Worm (Caenorhabditis elegans) whole organism, L1 larva: Measurements from ENCODE around the gene tba-9.
A peak's percentile ranks its signal among the peaks of the same experiment; 100 is the strongest.

ENCODE experiments used
- C34B4.2 ChIP-seq: sonication (generic microtip); optimal IDR thresholded peaks from 2 replicates; lab custom pipeline; 2017; ENCODE audit warnings: mild to moderate bottlenecking, missing genetic modification characterization, missing compliant biosample characterization
- F16B12.6 ChIP-seq: fragments of 150-350 bp; optimal IDR thresholded peaks from 2 replicates; lab custom pipeline; 2014; ENCODE audit warnings: missing biosample characterization, missing genetic modification characterization
- Y116A8C.19 ChIP-seq: sonication (generic microtip); optimal IDR thresholded peaks from 2 replicates; lab custom pipeline; 2016; ENCODE audit warnings: missing compliant biosample characterization, missing genetic modification characterization, borderline replicate concordance
- aha-1 ChIP-seq: fragments of 150-350 bp; optimal IDR thresholded peaks from 2 replicates; lab custom pipeline; 2014; ENCODE audit warnings: missing biosample characterization, missing genetic modification characterization
- alr-1 ChIP-seq: fragments of 200-800 bp; sonication (Bioruptor generic); optimal IDR thresholded peaks from 2 replicates; lab custom pipeline; 2018; ENCODE audit warnings: borderline replicate concordance, mild to moderate bottlenecking, missing genetic modification characterization, missing compliant biosample characterization
- ama-1 ChIP-seq: fragments of 150-350 bp; optimal IDR thresholded peaks from 2 replicates; lab custom pipeline; 2014
- ceh-63 ChIP-seq: fragments of 200-800 bp; sonication (Bioruptor generic); optimal IDR thresholded peaks from 2 replicates; lab custom pipeline; 2018; ENCODE audit warnings: mild to moderate bottlenecking, missing genetic modification characterization, missing compliant biosample characterization
- efl-1 ChIP-seq, 4 experiments: fragments of 150-350 bp; optimal IDR thresholded peaks in 3 of 4; peaks in 1 of 4; 1 replicate in 1 of 4; 2 replicates in 3 of 4; lab custom pipeline; 2014; ENCODE audit warnings: missing biosample characterization in 2 of 4, missing genetic modification characterization in 2 of 4, missing genetic modification reagents in 2 of 4
- egl-27 ChIP-seq, 2 experiments: fragments of 150-350 bp in 1 of 2; sonication (generic microtip); optimal IDR thresholded peaks; 3 replicates each; lab custom pipeline; 2017 to 2018; ENCODE audit warnings: missing biosample characterization in 2 of 2, missing genetic modification characterization in 2 of 2, missing genetic modification reagents in 2 of 2
- elt-2 ChIP-seq: sonication (generic microtip); optimal IDR thresholded peaks from 2 replicates; lab custom pipeline; 2016; ENCODE audit warnings: missing genetic modification characterization, mild to moderate bottlenecking, inconsistent platforms, missing compliant biosample characterization, missing genetic modification reagents
- elt-3 ChIP-seq, 6 experiments: fragments of 150-350 bp in 1 of 6; sonication (generic microtip); optimal IDR thresholded peaks; 2 replicates each; lab custom pipeline; 2017 to 2018; ENCODE audit warnings: missing biosample characterization in 6 of 6, missing genetic modification characterization in 6 of 6, inconsistent platforms in 1 of 6
- ets-5 ChIP-seq: fragments of 200-800 bp; sonication (Bioruptor generic); IDR thresholded peaks from 2 replicates; pipeline ENCODE4 v1.3.6; 2022; ENCODE audit warnings: missing genetic modification characterization, missing compliant biosample characterization
- fkh-10 ChIP-seq: sonication (generic microtip); optimal IDR thresholded peaks from 2 replicates; lab custom pipeline; 2017; ENCODE audit warnings: missing biosample characterization, missing genetic modification reagents, missing genetic modification characterization
- fkh-8 ChIP-seq: sonication (generic microtip); optimal IDR thresholded peaks from 2 replicates; lab custom pipeline; 2016; ENCODE audit warnings: mild to moderate bottlenecking, missing genetic modification characterization, missing compliant biosample characterization
- hpl-2 ChIP-seq: fragments of 150-350 bp; optimal IDR thresholded peaks from 2 replicates; lab custom pipeline; 2014; ENCODE audit warnings: missing biosample characterization, missing genetic modification reagents, missing genetic modification characterization
- jun-1 ChIP-seq: fragments of 150-350 bp; optimal IDR thresholded peaks from 2 replicates; lab custom pipeline; 2014; ENCODE audit warnings: missing biosample characterization, missing genetic modification reagents, missing genetic modification characterization
- lin-14 ChIP-seq: fragments of 200-800 bp; sonication (Bioruptor generic); optimal IDR thresholded peaks from 2 replicates; lab custom pipeline; 2018; ENCODE audit warnings: mild to moderate bottlenecking, missing genetic modification characterization, moderate library complexity, missing compliant biosample characterization
- lin-35 ChIP-seq, 2 experiments: fragments of 150-350 bp; optimal IDR thresholded peaks; 2 replicates each; lab custom pipeline; 2014; ENCODE audit warnings: missing biosample characterization in 2 of 2, missing genetic modification characterization in 2 of 2, missing genetic modification reagents in 2 of 2
- mef-2 ChIP-seq: fragments of 150-350 bp; optimal IDR thresholded peaks from 2 replicates; lab custom pipeline; 2014; ENCODE audit warnings: missing biosample characterization, missing genetic modification characterization
- mep-1 ChIP-seq: fragments of 150-350 bp; optimal IDR thresholded peaks from 2 replicates; lab custom pipeline; 2014; ENCODE audit warnings: missing biosample characterization, missing genetic modification characterization
- nhr-47 ChIP-seq: sonication (generic microtip); optimal IDR thresholded peaks from 2 replicates; lab custom pipeline; 2016; ENCODE audit warnings: mild to moderate bottlenecking, missing genetic modification characterization, moderate library complexity, missing compliant biosample characterization
- nhr-77 ChIP-seq: fragments of 150-350 bp; optimal IDR thresholded peaks from 2 replicates; lab custom pipeline; 2014; ENCODE audit warnings: missing biosample characterization, missing genetic modification characterization
- pqm-1 ChIP-seq: sonication (generic microtip); optimal IDR thresholded peaks from 3 replicates; lab custom pipeline; 2017; ENCODE audit warnings: missing biosample characterization, missing genetic modification characterization
- skn-1 ChIP-seq: fragments of 150-350 bp; optimal IDR thresholded peaks from 2 replicates; lab custom pipeline; 2014; ENCODE audit warnings: missing biosample characterization, missing genetic modification characterization
- snpc-4 ChIP-seq: fragments of 150-350 bp; optimal IDR thresholded peaks from 2 replicates; lab custom pipeline; 2014; ENCODE audit warnings: missing biosample characterization, missing genetic modification characterization
- snu-23 ChIP-seq: sonication (generic microtip); optimal IDR thresholded peaks from 2 replicates; lab custom pipeline; 2016; ENCODE audit warnings: missing genetic modification characterization, missing compliant biosample characterization
- sox-4 ChIP-seq: sonication (generic microtip); optimal IDR thresholded peaks from 2 replicates; lab custom pipeline; 2016; ENCODE audit warnings: missing genetic modification characterization, missing compliant biosample characterization
- sptf-1 ChIP-seq: fragments of 150-350 bp; optimal IDR thresholded peaks from 2 replicates; lab custom pipeline; 2014; ENCODE audit warnings: missing biosample characterization, missing genetic modification characterization
- unc-130 ChIP-seq: fragments of 150-350 bp; optimal IDR thresholded peaks from 2 replicates; lab custom pipeline; 2017; ENCODE audit warnings: missing biosample characterization, missing genetic modification characterization, inconsistent platforms
- xbp-1 ChIP-seq: sonication (generic microtip); optimal IDR thresholded peaks from 2 replicates; lab custom pipeline; 2016; ENCODE audit warnings: missing genetic modification characterization, missing compliant biosample characterization
- ztf-11 ChIP-seq, 2 experiments: sonication (generic microtip); optimal IDR thresholded peaks; 2 replicates each; lab custom pipeline; 2016 to 2017; ENCODE audit warnings: missing genetic modification characterization in 2 of 2, missing biosample characterization in 1 of 2, missing compliant biosample characterization in 1 of 2
- ztf-4 ChIP-seq: fragments of 150-350 bp; optimal IDR thresholded peaks from 2 replicates; lab custom pipeline; 2014; ENCODE audit warnings: missing biosample characterization, missing genetic modification characterization

The tba-9 gene

DNA sequence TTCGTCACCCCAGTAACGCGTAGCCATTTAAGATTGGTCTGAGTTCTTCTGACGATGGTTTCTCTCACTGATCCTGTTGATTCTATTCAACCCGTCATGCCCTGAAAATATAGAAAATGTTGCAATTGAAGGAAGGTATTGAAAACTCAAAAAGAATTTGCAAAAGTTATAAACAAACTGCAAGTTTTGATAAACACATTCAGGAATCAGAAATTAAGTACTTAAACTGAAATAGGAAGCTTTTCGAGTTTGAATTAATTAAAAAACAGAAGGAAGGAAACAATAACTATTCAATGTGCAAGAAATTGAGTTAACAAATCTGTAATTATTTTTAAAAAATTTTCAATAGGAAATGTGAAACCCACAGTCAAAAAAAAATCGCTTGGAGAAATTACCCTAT lies 32.3 kb upstream of the tba-9 start, which contains the start of gene rgl-1:
Gene rgl-1, minus strand, starts transcription at position 101 of the 400 bp plus-strand sequence.
- TF ChIP-seq skn-1 (tag; lab: Kevin White, UChicago) (no peak), fkh-10 (no peak), nhr-77 (tag; lab: Kevin White, UChicago) (no peak), unc-130 (tag; lab: Kevin White, UChicago) (no peak), ztf-4 (no peak), pqm-1 (tag; lab: Kevin White, UChicago) (no peak), sox-4 (tag; lab: Kevin White, UChicago) (no peak), nhr-47 (no peak), mef-2 (tag; lab: Kevin White, UChicago) (no peak), elt-3 (tag; optimal IDR thresholded peaks at IDR 0.05; lab: Kevin White, UChicago) (no peak), snpc-4 (tag; lab: Kevin White, UChicago) (no peak)

DNA sequence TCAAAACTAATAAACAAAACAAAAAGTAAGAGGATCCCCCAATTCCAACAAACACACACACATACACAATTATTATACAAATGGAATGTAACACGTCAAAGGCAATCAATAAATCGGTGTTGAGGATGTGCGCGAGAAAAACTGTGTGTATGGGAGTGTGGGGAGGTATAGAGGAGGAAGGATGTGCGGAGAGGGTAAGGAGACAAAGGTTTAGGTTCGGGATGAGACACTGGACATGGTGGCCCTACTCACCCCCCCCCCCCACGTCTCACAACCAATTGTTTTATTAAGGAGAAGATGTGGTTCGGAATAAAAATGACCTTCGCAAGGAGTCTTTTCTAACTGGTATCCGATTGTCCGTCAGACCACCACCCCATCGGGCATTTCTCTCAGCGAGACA lies 29.5 kb upstream of the tba-9 start:
- TF ChIP-seq jun-1 (tag; lab: Kevin White, UChicago) (no peak), mep-1 (tag; lab: Kevin White, UChicago) (peak; percentile 23), lin-14 (GFP tag; lab: Kevin White, UChicago) (peak; percentile 20)

DNA sequence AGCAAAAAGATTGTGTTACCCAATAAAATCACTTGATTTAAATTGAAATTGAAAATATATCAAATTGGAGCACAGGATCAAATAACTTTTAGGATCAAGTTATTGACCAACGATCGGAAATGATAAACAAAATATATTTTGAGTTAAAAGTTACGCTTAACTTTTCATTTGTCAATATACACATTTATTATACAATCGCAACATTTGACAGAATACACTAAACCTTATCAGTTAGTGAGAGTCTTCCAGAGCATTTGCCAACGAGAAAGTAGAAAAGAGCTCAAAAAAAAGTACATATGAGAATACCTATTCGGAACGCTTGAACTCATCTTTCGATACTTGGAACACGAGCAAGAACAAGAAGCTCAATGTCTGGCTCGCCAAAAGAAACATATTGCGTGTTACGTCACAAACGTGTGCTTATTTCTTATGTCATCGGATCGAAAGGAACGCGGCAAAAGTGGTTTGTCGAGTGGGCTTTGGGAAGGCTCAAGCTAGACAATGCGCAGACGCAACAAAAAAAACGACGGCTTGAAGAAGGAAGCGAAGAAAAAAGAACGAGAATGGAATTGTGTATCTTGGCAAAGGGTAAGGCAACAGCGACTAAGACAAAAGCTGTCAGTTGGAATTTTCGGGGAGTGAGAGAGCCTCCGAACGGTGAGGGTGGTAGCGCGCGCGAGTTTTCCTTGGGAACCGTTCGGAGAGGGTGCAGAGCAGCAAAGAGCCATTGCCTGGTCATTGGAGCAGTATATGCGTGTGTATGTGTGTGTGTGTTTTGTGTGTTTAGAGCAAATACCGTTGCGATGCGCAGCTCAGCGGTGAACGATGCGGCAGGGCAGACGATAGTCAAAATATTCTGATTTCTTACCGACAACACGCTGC lies 26.0 kb upstream of the tba-9 start:
- no peak for TF ChIP-seq sptf-1 (tag; lab: Kevin White, UChicago)
- no peak for TF ChIP-seq fkh-8 (tag; lab: Kevin White, UChicago)

DNA sequence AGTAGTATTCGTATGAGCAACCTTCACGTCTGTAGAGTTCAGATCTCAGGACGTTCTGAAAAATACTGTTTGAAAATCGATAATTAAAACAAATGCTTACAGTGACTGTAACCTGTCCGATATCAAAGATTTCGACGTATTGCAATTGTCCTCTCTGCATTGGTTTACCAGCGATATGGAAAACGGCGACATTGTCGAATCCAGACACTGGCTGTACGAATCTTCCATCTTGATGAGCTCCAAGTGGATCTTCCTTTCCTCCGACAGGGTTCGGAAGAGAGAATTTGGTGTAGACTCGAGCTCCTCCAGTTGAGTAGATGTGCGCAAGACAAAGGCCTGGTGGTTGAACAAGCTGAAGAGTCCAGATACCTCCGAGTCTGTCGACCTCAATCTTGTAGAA lies 23.9 kb upstream of the tba-9 start:
- no peak for TF ChIP-seq efl-1 (optimal IDR thresholded peaks at IDR 0.05; lab: Kevin White, UChicago)
- TF ChIP-seq efl-1 (GFP tag; optimal IDR thresholded peaks at IDR 0.05 in 1 of 2; lab: Kevin White, UChicago): peak in 1 of 2 experiments; percentile 61
- no peak for TF ChIP-seq hpl-2 (GFP tag; lab: Kevin White, UChicago)
- no peak for TF ChIP-seq elt-3 (tag; optimal IDR thresholded peaks at IDR 0.05; lab: Kevin White, UChicago)
- TF ChIP-seq alr-1: no peak
- TF ChIP-seq ets-5: no peak
- TF ChIP-seq Y116A8C.19: no peak
- TF ChIP-seq ama-1 (lab: Kevin White, UChicago): no peak

DNA sequence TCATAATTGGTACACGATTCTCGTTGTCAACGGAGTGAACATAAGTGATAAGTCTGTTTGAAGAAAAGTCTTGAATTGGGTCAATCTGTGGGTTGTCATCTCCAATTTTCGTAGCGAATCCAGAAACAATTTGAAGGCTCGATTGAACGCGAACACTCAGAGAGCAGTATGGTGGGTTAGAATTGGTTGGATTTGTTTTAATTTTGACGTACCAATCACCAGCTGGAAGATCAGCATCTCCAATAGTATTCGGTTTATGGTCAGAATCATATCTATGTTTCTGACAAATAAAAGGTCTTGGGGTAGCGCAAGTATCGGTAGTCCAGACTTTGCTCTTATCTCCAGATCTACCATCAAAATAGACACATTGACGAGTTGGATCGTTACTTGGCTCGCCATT lies 22.0 kb upstream of the tba-9 start:
- TF ChIP-seq lin-35 (GFP tag; optimal IDR thresholded peaks at IDR 0.05; lab: Kevin White, UChicago): no peak
- TF ChIP-seq xbp-1 (tag; lab: Kevin White, UChicago): no peak
- TF ChIP-seq F16B12.6 (tag; lab: Kevin White, UChicago): no peak
- no peak for TF ChIP-seq snu-23 (GFP tag; lab: Kevin White, UChicago)
- TF ChIP-seq aha-1 (tag; lab: Kevin White, UChicago): no peak
- no peak for TF ChIP-seq ztf-11 (tag; optimal IDR thresholded peaks at IDR 0.05; lab: Kevin White, UChicago)
- TF ChIP-seq ceh-63 (GFP tag; lab: Kevin White, UChicago): no peak
- TF ChIP-seq C34B4.2 (tag; lab: Kevin White, UChicago): no peak
- TF ChIP-seq egl-27 (tag; optimal IDR thresholded peaks at IDR 0.05; lab: Kevin White, UChicago): no peak
- no peak for TF ChIP-seq elt-2 (tag; lab: Kevin White, UChicago)
